Fruit fly (Drosophila melanogaster) whole organism, embryonic: ENCODE data around the gene CG17612.

Experiments
- Ada2b ChIP-seq: fragments of 200-800 bp; sonication (Bioruptor generic); IDR thresholded peaks from 2 replicates; pipeline ENCODE4 v1.3.6; 2022; ENCODE audit warnings: missing biosample characterization, missing genetic modification characterization
- B-H1 ChIP-seq: fragments of 200-800 bp; sonication (Bioruptor generic); IDR thresholded peaks from 3 replicates; pipeline ENCODE4 v1.3.6; 2022; ENCODE audit warnings: missing biosample characterization, missing genetic modification characterization
- CG10274 ChIP-seq: fragments of 200-800 bp; sonication (Bioruptor generic); optimal IDR thresholded peaks from 3 replicates; lab custom pipeline; 2017; ENCODE audit warnings: missing biosample characterization, mild to moderate bottlenecking, missing genetic modification characterization
- CG11247 ChIP-seq: fragments of 200-800 bp; sonication (Bioruptor generic); IDR thresholded peaks from 2 replicates; pipeline ENCODE4 v1.3.6; 2022; ENCODE audit warnings: missing biosample characterization, missing genetic modification characterization
- CG11696 ChIP-seq: fragments of 200-800 bp; sonication (Bioruptor generic); IDR thresholded peaks from 2 replicates; pipeline ENCODE4 v1.3.6; 2022; ENCODE audit warnings: missing biosample characterization, missing genetic modification characterization
- CG12071 ChIP-seq: fragments of 200-800 bp; sonication (Bioruptor generic); optimal IDR thresholded peaks from 3 replicates; lab custom pipeline; 2018; ENCODE audit warnings: missing biosample characterization, mild to moderate bottlenecking, missing genetic modification characterization
- CG13424 ChIP-seq: fragments of 200-800 bp; sonication (Bioruptor generic); optimal IDR thresholded peaks from 2 replicates; lab custom pipeline; 2019; ENCODE audit warnings: missing biosample characterization, mild to moderate bottlenecking, missing genetic modification characterization, moderate library complexity
- CG15269 ChIP-seq: fragments of 200-800 bp; sonication (Bioruptor generic); optimal IDR thresholded peaks from 2 replicates; lab custom pipeline; 2018; ENCODE audit warnings: missing biosample characterization, mild to moderate bottlenecking, missing genetic modification characterization, moderate library complexity
- CG16815 ChIP-seq: fragments of 200-800 bp; sonication (Bioruptor generic); optimal IDR thresholded peaks from 3 replicates; lab custom pipeline; 2017; ENCODE audit warnings: missing biosample characterization, mild to moderate bottlenecking, missing genetic modification characterization
- CG17186 ChIP-seq: fragments of 200-800 bp; sonication (Bioruptor generic); optimal IDR thresholded peaks from 3 replicates; lab custom pipeline; 2017; ENCODE audit warnings: missing biosample characterization, missing genetic modification reagents, missing genetic modification characterization
- CG17802 ChIP-seq: fragments of 200-800 bp; sonication (Bioruptor generic); optimal IDR thresholded peaks from 2 replicates; lab custom pipeline; 2018; ENCODE audit warnings: missing biosample characterization, mild to moderate bottlenecking, missing genetic modification characterization, moderate library complexity
- CG17829 ChIP-seq: fragments of 200-800 bp; optimal IDR thresholded peaks from 2 replicates; lab custom pipeline; 2019; ENCODE audit warnings: missing biosample characterization, mild to moderate bottlenecking, missing genetic modification characterization, moderate library complexity
- CG30020 ChIP-seq: fragments of 200-800 bp; optimal IDR thresholded peaks from 2 replicates; lab custom pipeline; 2019; ENCODE audit warnings: missing biosample characterization, mild to moderate bottlenecking, missing genetic modification characterization, moderate library complexity
- CG30431 ChIP-seq: fragments of 200-800 bp; sonication (Bioruptor generic); optimal IDR thresholded peaks from 2 replicates; lab custom pipeline; 2017; ENCODE audit warnings: missing biosample characterization, missing genetic modification characterization
- CG4424 ChIP-seq: fragments of 200-800 bp; sonication (Bioruptor generic); optimal IDR thresholded peaks from 3 replicates; lab custom pipeline; 2016; ENCODE audit warnings: missing biosample characterization, missing genetic modification characterization
- CG4707 ChIP-seq: fragments of 200-800 bp; sonication (Bioruptor generic); optimal IDR thresholded peaks from 2 replicates; lab custom pipeline; 2018; ENCODE audit warnings: missing biosample characterization, mild to moderate bottlenecking, missing genetic modification characterization, moderate library complexity
- CG4820 ChIP-seq: fragments of 200-800 bp; sonication (Bioruptor generic); optimal IDR thresholded peaks from 3 replicates; lab custom pipeline; 2016; ENCODE audit warnings: missing biosample characterization, missing genetic modification characterization
- CG6254 ChIP-seq: fragments of 200-800 bp; sonication (Bioruptor generic); optimal IDR thresholded peaks from 3 replicates; lab custom pipeline; 2017; ENCODE audit warnings: mild to moderate bottlenecking, missing biosample characterization, missing genetic modification reagents, missing genetic modification characterization
- CG7372 ChIP-seq: fragments of 200-800 bp; sonication (Bioruptor generic); IDR thresholded peaks from 2 replicates; pipeline ENCODE4 v1.3.6; 2022; ENCODE audit warnings: missing biosample characterization, missing genetic modification characterization
- CG8281 ChIP-seq: fragments of 200-800 bp; sonication (Bioruptor generic); optimal IDR thresholded peaks from 2 replicates; lab custom pipeline; 2018; ENCODE audit warnings: missing biosample characterization, mild to moderate bottlenecking, missing genetic modification characterization, moderate library complexity
- CG8388 ChIP-seq: fragments of 200-800 bp; sonication (Bioruptor generic); optimal IDR thresholded peaks from 2 replicates; lab custom pipeline; 2019; ENCODE audit warnings: missing biosample characterization, mild to moderate bottlenecking, missing genetic modification characterization, moderate library complexity
- CG9932 ChIP-seq: fragments of 200-800 bp; sonication (Bioruptor generic); IDR thresholded peaks from 2 replicates; pipeline ENCODE4 v1.3.6; 2022; ENCODE audit warnings: missing biosample characterization, missing genetic modification characterization
- CkIIα-i1 ChIP-seq: fragments of 200-800 bp; sonication (Bioruptor generic); IDR thresholded peaks from 2 replicates; pipeline ENCODE4 v1.3.6; 2022; ENCODE audit warnings: missing biosample characterization, missing genetic modification characterization
- D ChIP-seq, 2 experiments: fragments of 200-800 bp in 1 of 2; fragments of >200 bp in 1 of 2; sonication (Bioruptor generic) in 1 of 2; optimal IDR thresholded peaks; 2 replicates in 1 of 2; 3 replicates in 1 of 2; lab custom pipeline; 2017; ENCODE audit warnings: mild to moderate bottlenecking in 1 of 2, missing biosample characterization in 1 of 2, missing genetic modification characterization in 1 of 2, missing genetic modification reagents in 1 of 2
- Dek ChIP-seq: fragments of 200-800 bp; sonication (Bioruptor generic); optimal IDR thresholded peaks from 3 replicates; lab custom pipeline; 2019; ENCODE audit warnings: missing biosample characterization, mild to moderate bottlenecking, missing genetic modification characterization, moderate library complexity
- ERR ChIP-seq: fragments of 200-800 bp; sonication (Bioruptor generic); optimal IDR thresholded peaks from 2 replicates; lab custom pipeline; 2016; ENCODE audit warnings: missing biosample characterization, missing genetic modification characterization
- Hr78 ChIP-seq, 2 experiments: fragments of 200-800 bp in 1 of 2; fragments of >200 bp in 1 of 2; sonication (Bioruptor generic) in 1 of 2; optimal IDR thresholded peaks; 2 replicates each; lab custom pipeline; 2017 to 2019; ENCODE audit warnings: missing biosample characterization in 2 of 2, missing genetic modification characterization in 2 of 2, mild to moderate bottlenecking in 1 of 2, moderate library complexity in 1 of 2
- Jarid2 ChIP-seq: fragments of 200-800 bp; sonication (Bioruptor generic); optimal IDR thresholded peaks from 3 replicates; lab custom pipeline; 2017; ENCODE audit warnings: mild to moderate bottlenecking, missing biosample characterization, missing genetic modification reagents, missing genetic modification characterization
- Mad ChIP-seq: fragments of 200-800 bp; sonication (Bioruptor generic); optimal IDR thresholded peaks from 2 replicates; lab custom pipeline; 2016; ENCODE audit warnings: missing biosample characterization, missing genetic modification characterization
- NK7.1 ChIP-seq: fragments of 200-800 bp; sonication (Bioruptor generic); optimal IDR thresholded peaks from 3 replicates; lab custom pipeline; 2016; ENCODE audit warnings: missing biosample characterization, missing genetic modification characterization
- Oli ChIP-seq: fragments of 200-800 bp; sonication (Bioruptor generic); optimal IDR thresholded peaks from 2 replicates; lab custom pipeline; 2018; ENCODE audit warnings: missing biosample characterization, mild to moderate bottlenecking, missing genetic modification characterization, moderate library complexity
- Spps ChIP-seq: fragments of 200-800 bp; sonication (Bioruptor generic); optimal IDR thresholded peaks from 2 replicates; lab custom pipeline; 2018; ENCODE audit warnings: missing biosample characterization, mild to moderate bottlenecking, missing genetic modification characterization
- Usf ChIP-seq: fragments of 200-800 bp; sonication (Bioruptor generic); optimal IDR thresholded peaks from 2 replicates; lab custom pipeline; 2017; ENCODE audit warnings: missing genotype, missing biosample characterization, missing genetic modification characterization
- YL-1 ChIP-seq: fragments of 200-800 bp; sonication (Bioruptor generic); optimal IDR thresholded peaks from 3 replicates; lab custom pipeline; 2017; ENCODE audit warnings: missing biosample characterization, mild to moderate bottlenecking, missing genetic modification characterization
- al ChIP-seq: fragments of 200-800 bp; sonication (Bioruptor generic); IDR thresholded peaks from 2 replicates; pipeline ENCODE4 v1.3.6; 2022; ENCODE audit warnings: missing biosample characterization, missing genetic modification characterization
- aop ChIP-seq: fragments of 200-800 bp; sonication (Bioruptor generic); IDR thresholded peaks from 2 replicates; pipeline ENCODE4 v1.3.6; 2022; ENCODE audit warnings: missing biosample characterization, missing genetic modification characterization
- ase ChIP-seq: fragments of 200-800 bp; sonication (Bioruptor generic); IDR thresholded peaks from 3 replicates; pipeline ENCODE4 v1.3.6; 2022; ENCODE audit warnings: missing biosample characterization, missing genetic modification characterization
- cato ChIP-seq: fragments of 200-800 bp; sonication (Bioruptor generic); optimal IDR thresholded peaks from 2 replicates; lab custom pipeline; 2016; ENCODE audit warnings: missing biosample characterization, missing genetic modification characterization, borderline replicate concordance
- dimm ChIP-seq: fragments of 200-800 bp; sonication (Bioruptor generic); IDR thresholded peaks from 2 replicates; pipeline ENCODE4 v1.3.6; 2022; ENCODE audit warnings: missing biosample characterization, missing genetic modification characterization
- fd3F ChIP-seq: fragments of 200-800 bp; sonication (Bioruptor generic); optimal IDR thresholded peaks from 2 replicates; lab custom pipeline; 2018; ENCODE audit warnings: missing biosample characterization, mild to moderate bottlenecking, missing genetic modification characterization, moderate library complexity
- gem ChIP-seq: fragments of 200-800 bp; sonication (Bioruptor generic); optimal IDR thresholded peaks from 2 replicates; lab custom pipeline; 2019; ENCODE audit warnings: missing biosample characterization, mild to moderate bottlenecking, missing genetic modification characterization, moderate library complexity
- lov ChIP-seq, 2 experiments: fragments of 200-800 bp in 1 of 2; fragments of >200 bp in 1 of 2; sonication (Bioruptor generic) in 1 of 2; IDR thresholded peaks in 1 of 2; optimal IDR thresholded peaks in 1 of 2; 2 replicates in 1 of 2; 3 replicates in 1 of 2; pipeline versions ENCODE4 v1.3.6 to Lab custom; 2017 to 2022; ENCODE audit warnings: missing biosample characterization in 1 of 2, missing genetic modification characterization in 1 of 2
- prd ChIP-seq, 3 experiments: fragments of >200 bp in 2 of 3; fragments of 200-800 bp in 1 of 3; sonication (Bioruptor generic) in 1 of 3; optimal IDR thresholded peaks in 2 of 3; IDR thresholded peaks in 1 of 3; 2 replicates in 2 of 3; 3 replicates in 1 of 3; pipeline versions ENCODE4 v1.3.6 to Lab custom; 2017 to 2022; ENCODE audit warnings: missing biosample characterization in 1 of 3, missing genetic modification characterization in 1 of 3
- ranshi ChIP-seq: fragments of 200-800 bp; sonication (Bioruptor generic); IDR thresholded peaks from 2 replicates; pipeline ENCODE4 v1.3.6; 2022; ENCODE audit warnings: missing biosample characterization, missing genetic modification characterization
- sc ChIP-seq, 3 experiments: fragments of >200 bp in 2 of 3; fragments of 200-800 bp in 1 of 3; sonication (Bioruptor generic) in 1 of 3; optimal IDR thresholded peaks; 2 replicates in 2 of 3; 3 replicates in 1 of 3; lab custom pipeline; 2017; ENCODE audit warnings: mild to moderate bottlenecking in 1 of 3, missing biosample characterization in 1 of 3, missing genetic modification characterization in 1 of 3, missing genetic modification reagents in 1 of 3
- slou ChIP-seq: fragments of 200-800 bp; sonication (Bioruptor generic); optimal IDR thresholded peaks from 3 replicates; lab custom pipeline; 2016; ENCODE audit warnings: missing biosample characterization, missing genetic modification characterization
- stc ChIP-seq: fragments of 200-800 bp; sonication (Bioruptor generic); IDR thresholded peaks from 2 replicates; pipeline ENCODE4 v1.3.6; 2022; ENCODE audit warnings: missing biosample characterization, missing genetic modification characterization
- ttk ChIP-seq: fragments of 200-800 bp; sonication (Bioruptor generic); IDR thresholded peaks from 2 replicates; pipeline ENCODE4 v2.1.2; 2022; ENCODE audit warnings: missing biosample characterization, missing genetic modification characterization

CG17612 gene

DNA sequence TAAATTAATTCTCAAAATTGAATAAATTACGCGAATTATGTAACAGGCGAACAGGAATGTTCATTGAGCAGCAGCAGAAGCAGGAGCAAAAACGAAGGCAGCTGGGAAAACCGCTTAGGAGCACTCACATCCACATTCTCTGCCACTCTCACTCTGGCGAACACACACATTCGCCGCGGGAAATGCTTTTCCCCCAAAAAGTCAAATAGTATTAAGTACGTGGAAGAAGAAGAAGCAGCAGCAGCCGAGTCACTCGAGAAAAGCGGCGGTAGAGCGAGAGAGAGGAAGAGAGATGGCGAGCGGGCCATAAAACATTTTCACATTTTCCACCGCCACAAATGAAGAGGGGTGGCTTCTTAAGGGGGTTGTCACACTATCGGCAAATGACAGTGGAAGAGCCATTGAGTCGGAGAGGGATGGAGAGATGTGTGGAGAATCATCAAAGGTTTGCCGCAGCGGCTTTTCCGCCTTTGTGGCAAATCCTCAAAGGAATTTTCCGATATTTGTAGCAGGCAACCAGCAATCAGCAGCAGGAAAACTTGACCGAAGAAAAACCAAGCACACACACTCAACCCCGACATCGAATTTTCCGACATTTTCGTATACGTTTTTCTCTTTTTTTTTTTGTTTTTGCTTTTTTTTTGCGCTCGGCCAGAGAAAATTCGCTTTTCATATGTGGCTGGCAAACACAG lies 35.8 kb downstream of the CG17612 start (continued):
- TF ChIP-seq NK7.1: no peak
- no peak for TF ChIP-seq Dek (tag; lab: Kevin White, UChicago)
- no peak for TF ChIP-seq CG7372 (GFP tag; lab: Robert Waterston, UW)
- no peak for TF ChIP-seq Jarid2
- TF ChIP-seq lov (optimal IDR thresholded peaks at IDR 0.05; lab: Kevin White, UChicago): no peak
- peak; percentile 75; the same call in 1 of the 3 replicates for TF ChIP-seq lov (GFP tag; IDR thresholded peaks at IDR 0.05; lab: Robert Waterston, UW)
- no peak for TF ChIP-seq Oli (tag; lab: Kevin White, UChicago)
- no peak for TF ChIP-seq CG6254
- no peak for TF ChIP-seq cato (GFP tag; lab: Kevin White, UChicago)
- TF ChIP-seq CG4424: no peak
- peak; percentile 7 for TF ChIP-seq CG12071 (GFP tag; lab: Kevin White, UChicago)
- TF ChIP-seq slou (GFP tag; lab: Kevin White, UChicago): no peak
- no peak for TF ChIP-seq Mad (GFP tag; lab: Kevin White, UChicago)
- TF ChIP-seq CG17829 (tag; lab: Kevin White, UChicago): peak; percentile 14
- TF ChIP-seq sc (optimal IDR thresholded peaks at IDR 0.05; lab: Kevin White, UChicago): no peak
- TF ChIP-seq sc (GFP tag; optimal IDR thresholded peaks at IDR 0.05; lab: Kevin White, UChicago): no peak
- TF ChIP-seq aop (GFP tag; lab: Robert Waterston, UW): no peak
- no peak for TF ChIP-seq dimm (GFP tag; lab: Robert Waterston, UW)
- no peak for TF ChIP-seq CG16815
- no peak for TF ChIP-seq CG30431
- TF ChIP-seq fd3F (GFP tag; lab: Kevin White, UChicago): no peak
- TF ChIP-seq B-H1 (GFP tag; lab: Robert Waterston, UW): no peak
- TF ChIP-seq prd (optimal IDR thresholded peaks at IDR 0.05; lab: Kevin White, UChicago): no peak
- no peak; the same call in 2 of the 3 replicates for TF ChIP-seq prd (GFP tag; IDR thresholded peaks at IDR 0.05; lab: Robert Waterston, UW)
- TF ChIP-seq CG17802: no peak
- no peak for TF ChIP-seq al
- peak; percentile 28 for TF ChIP-seq D (optimal IDR thresholded peaks at IDR 0.05; lab: Kevin White, UChicago)
- no peak for TF ChIP-seq D (GFP tag; optimal IDR thresholded peaks at IDR 0.05; lab: Kevin White, UChicago)
- no peak for TF ChIP-seq CG11247 (GFP tag; lab: Robert Waterston, UW)
- TF ChIP-seq ERR (GFP tag; lab: Kevin White, UChicago): no peak
- TF ChIP-seq CG8281 (tag; lab: Kevin White, UChicago): no peak
- TF ChIP-seq CG13424: no peak
- no peak for TF ChIP-seq ranshi (GFP tag; lab: Robert Waterston, UW)
- 0 out of 2 replicates have a peak, but pooled peaks have one; percentile 38 for TF ChIP-seq ttk (GFP tag; lab: Robert Waterston, UW)
- TF ChIP-seq CG15269 (tag; lab: Kevin White, UChicago): no peak
- no peak for TF ChIP-seq ase (GFP tag; lab: Robert Waterston, UW)
- no peak for TF ChIP-seq YL-1 (GFP tag; lab: Kevin White, UChicago)
- TF ChIP-seq CG11696: no peak
- no peak for TF ChIP-seq Ada2b
- TF ChIP-seq stc (GFP tag; lab: Robert Waterston, UW): no peak
- no peak for TF ChIP-seq Usf (GFP tag; lab: Kevin White, UChicago)
- no peak for TF ChIP-seq gem
- no peak for TF ChIP-seq CG8388 (GFP tag; lab: Kevin White, UChicago)
- no peak for TF ChIP-seq CG4820 (GFP tag; lab: Kevin White, UChicago)
- no peak for TF ChIP-seq Hr78 (GFP tag; optimal IDR thresholded peaks at IDR 0.05; lab: Kevin White, UChicago)
- TF ChIP-seq CG4707 (GFP tag; lab: Kevin White, UChicago): no peak
- no peak for TF ChIP-seq CG30020 (tag; lab: Kevin White, UChicago)
- TF ChIP-seq CG10274 (GFP tag; lab: Kevin White, UChicago): no peak
- TF ChIP-seq Spps (tag; lab: Kevin White, UChicago): no peak
- no peak for TF ChIP-seq CkIIα-i1
- TF ChIP-seq CG9932 (GFP tag; lab: Robert Waterston, UW): no peak
- TF ChIP-seq CG17186: no peak
